Worm (Caenorhabditis elegans): ENCODE results near the gene dct-19.

DNA sequence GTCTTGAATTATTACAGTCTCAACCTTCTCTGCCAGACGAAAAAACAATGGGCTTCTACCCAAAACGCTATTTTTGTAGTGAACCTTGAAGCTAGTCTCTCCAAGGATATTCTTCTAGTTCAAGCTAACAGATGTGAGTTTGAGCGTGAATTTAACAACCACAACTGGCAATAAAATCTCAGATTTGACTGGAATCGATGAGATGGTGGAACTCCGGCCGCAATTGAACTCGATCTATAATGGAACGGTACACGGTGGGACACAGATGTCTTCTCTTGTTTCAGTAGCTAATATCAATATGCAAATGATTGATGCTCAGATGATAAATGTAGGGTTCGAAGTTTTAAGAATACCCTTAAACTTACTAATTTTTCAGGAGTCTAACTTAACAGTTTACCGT is 34.9 kb downstream of the dct-19 start:
- no peak for TF ChIP-seq F10E7.11 (tag; optimal IDR thresholded peaks at IDR 0.05)
- TF ChIP-seq Y79H2A.3 (GFP tag; conservative IDR thresholded peaks at IDR 0.05): no peak
- no peak for TF ChIP-seq nhr-80 (tag; optimal IDR thresholded peaks at IDR 0.05)
- no peak for TF ChIP-seq unc-130 (GFP tag; optimal IDR thresholded peaks at IDR 0.05)
- no peak for TF ChIP-seq die-1 (tag; optimal IDR thresholded peaks at IDR 0.05)
- TF ChIP-seq pha-4 (tag; optimal IDR thresholded peaks at IDR 0.05): no peak

Measured in whole organism, young adult.